Fruit fly (Drosophila melanogaster): ENCODE data around the gene CG5160.

DNA sequence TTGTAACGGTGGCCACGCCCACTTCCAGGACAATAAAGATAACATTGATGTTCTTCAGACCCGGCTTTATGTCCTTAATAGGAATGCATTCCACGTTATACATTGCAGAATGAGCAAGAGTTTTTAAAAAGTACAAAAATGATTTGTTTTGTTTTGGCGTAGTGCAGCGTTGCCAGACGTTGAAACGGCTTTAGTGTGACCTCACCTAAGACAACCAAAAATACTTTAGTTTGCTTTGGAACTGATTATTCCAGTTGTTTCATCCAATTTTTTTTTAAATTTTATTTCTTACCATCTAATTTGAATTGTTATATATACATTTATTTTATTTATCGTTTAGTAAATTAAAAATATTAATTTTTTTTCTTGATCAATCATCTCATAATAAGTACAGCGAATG is 11.1 kb upstream of the CG5160 start, which contains the start of gene CG5181:
- TF ChIP-seq CTCF (optimal IDR thresholded peaks at IDR 0.05) (no peak), CG8478 (optimal IDR thresholded peaks at IDR 0.05) (no peak)
